Fruit fly (Drosophila melanogaster): ENCODE data around the gene sty.

sty gene

DNA sequence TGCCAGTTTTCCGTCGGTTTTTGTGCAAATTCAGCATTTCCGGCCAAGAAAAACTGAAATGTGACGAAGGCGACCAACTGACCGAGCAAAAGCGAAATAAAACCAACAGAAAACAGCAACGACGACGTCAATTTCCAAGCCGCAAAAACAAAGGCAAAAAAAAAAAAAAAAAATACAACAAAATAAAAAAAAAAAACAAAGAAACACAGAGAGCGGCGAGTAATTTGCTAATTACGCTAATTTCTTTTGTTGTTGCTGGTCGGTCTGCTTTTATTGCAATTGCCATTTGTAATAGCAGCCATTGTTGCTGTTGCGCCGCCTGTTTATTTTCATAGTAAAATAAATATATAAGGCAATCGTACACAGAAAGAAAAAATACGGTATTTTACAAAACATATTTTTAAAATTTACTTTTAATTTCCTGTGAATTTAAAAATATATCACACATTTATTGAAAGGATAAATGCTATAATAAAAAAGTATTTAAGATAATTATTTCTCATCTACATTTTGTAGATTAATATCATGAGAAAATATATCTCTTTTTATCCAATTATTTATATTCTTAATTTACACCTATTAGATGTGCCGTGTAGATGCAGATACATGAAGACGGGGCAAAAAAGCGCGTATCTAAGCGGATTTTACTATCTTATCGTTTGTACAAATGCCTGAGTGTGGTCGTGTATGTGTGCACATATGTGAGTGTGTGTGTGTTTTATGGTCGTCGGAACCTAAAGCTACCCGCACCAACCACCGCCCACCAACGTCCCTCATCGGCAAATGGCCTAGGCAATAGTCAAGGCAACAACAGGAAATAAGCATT lies 12.3 kb upstream of the sty start (continued):
- TF ChIP-seq Dfd (GFP tag; optimal IDR thresholded peaks at IDR 0.05) (no peak), ap (GFP tag; IDR thresholded peaks at IDR 0.05) (no peak), crol (GFP tag; IDR thresholded peaks at IDR 0.05) (peak; percentile 85), GATAe (GFP tag; conservative IDR thresholded peaks at IDR 0.05) (peak; percentile 85; the same call in 1 of the 2 replicates), tin (GFP tag; optimal IDR thresholded peaks at IDR 0.05) (no peak), CG30403 (GFP tag; optimal IDR thresholded peaks at IDR 0.05) (peak; percentile 68), bcd (GFP tag; optimal IDR thresholded peaks at IDR 0.05) (peak; percentile 40), CG7786 (GFP tag; optimal IDR thresholded peaks at IDR 0.05) (no peak), CG11456 (GFP tag; IDR thresholded peaks at IDR 0.05) (no peak), Sox100B (GFP tag; optimal IDR thresholded peaks at IDR 0.05) (peak; percentile 62), CG17912 (GFP tag; optimal IDR thresholded peaks at IDR 0.05) (no peak), tgo (GFP tag; IDR thresholded peaks at IDR 0.05) (peak; percentile 66; the same call in 2 of the 3 replicates), sr (GFP tag; IDR thresholded peaks at IDR 0.05) (peak; percentile 86), CG33213 (GFP tag; optimal IDR thresholded peaks at IDR 0.05) (no peak), CG10321 (GFP tag; IDR thresholded peaks at IDR 0.05) (no peak), bsh (GFP tag; optimal IDR thresholded peaks at IDR 0.05) (peak in 1 of 2 experiments; percentile 27), Hmx (GFP tag; optimal IDR thresholded peaks at IDR 0.05) (no peak), dimm (GFP tag; IDR thresholded peaks at IDR 0.05) (no peak), Bteb2 (GFP tag; optimal IDR thresholded peaks at IDR 0.05) (no peak), fd64A (GFP tag; optimal IDR thresholded peaks at IDR 0.05) (no peak), ssp (GFP tag; IDR thresholded peaks at IDR 0.05) (no peak), grn (GFP tag; optimal IDR thresholded peaks at IDR 0.05) (peak; percentile 39), usp (GFP tag; optimal IDR thresholded peaks at IDR 0.05) (no peak), CG10209 (GFP tag; optimal IDR thresholded peaks at IDR 0.05) (peak; percentile 51), CG1024 (GFP tag; IDR thresholded peaks at IDR 0.05) (no peak), CG7839 (tag; optimal IDR thresholded peaks at IDR 0.05) (peak; percentile 74), CG15011 (GFP tag; optimal IDR thresholded peaks at IDR 0.05) (no peak), CG10565 (GFP tag; optimal IDR thresholded peaks at IDR 0.05) (no peak), Nf-YA (GFP tag; IDR thresholded peaks at IDR 0.05) (no peak), CG7745 (tag; optimal IDR thresholded peaks at IDR 0.05) (no peak), cwo (GFP tag; optimal IDR thresholded peaks at IDR 0.05) (peak; percentile 39), CG3281 (GFP tag; optimal IDR thresholded peaks at IDR 0.05) (peak; percentile 40), Ada2b (GFP tag; IDR thresholded peaks at IDR 0.05) (0 out of 2 replicates have a peak, but pooled peaks have one; percentile 23), gro (GFP tag; optimal IDR thresholded peaks at IDR 0.05) (no peak), pros (GFP tag; optimal IDR thresholded peaks at IDR 0.05) (no peak), Hr51 (GFP tag; optimal IDR thresholded peaks at IDR 0.05) (peak in 1 of 2 experiments; percentile 84), CG2712 (tag; optimal IDR thresholded peaks at IDR 0.05) (peak; percentile 69), CG30020 (tag; optimal IDR thresholded peaks at IDR 0.05) (no peak), sna (GFP tag; IDR thresholded peaks at IDR 0.05; ENCODE audit: partially characterized antibody) (no peak), CG12071 (GFP tag; optimal IDR thresholded peaks at IDR 0.05) (no peak), Adf1 (GFP tag; IDR thresholded peaks at IDR 0.05) (no peak; the same call in 1 of the 2 replicates), pho (GFP tag; optimal IDR thresholded peaks at IDR 0.05) (no peak), CG9932 (GFP tag; IDR thresholded peaks at IDR 0.05) (peak; percentile 46), CG7963 (GFP tag; IDR thresholded peaks at IDR 0.05; ENCODE audit: partially characterized antibody) (no peak), dpn (GFP tag; optimal IDR thresholded peaks at IDR 0.05) (peak in 1 of 2 experiments; percentile 16), CG18619 (GFP tag; optimal IDR thresholded peaks at IDR 0.05) (peak; percentile 51), otp (GFP tag; IDR thresholded peaks at IDR 0.05) (no peak), Hey (tag; optimal IDR thresholded peaks at IDR 0.05) (no peak), CG14965 (GFP tag; optimal IDR thresholded peaks at IDR 0.05; ENCODE audit: borderline replicate concordance) (no peak)
